Worm (Caenorhabditis elegans) whole organism, young adult: ENCODE measurements around the gene cya-2.

Experiments
- F49E8.2 ChIP-seq: sonication (generic microtip); optimal IDR thresholded peaks from 3 replicates; lab custom pipeline; 2017; ENCODE audit warnings: missing genetic modification characterization, mild to moderate bottlenecking, missing compliant biosample characterization, antibody characterized with exemption, moderate library complexity; ENCODE audit not compliant: insufficient read depth
- Y53G8AR.9 ChIP-seq: fragments of 200-800 bp; sonication (Bioruptor generic); conservative IDR thresholded peaks from 2 replicates; pipeline ENCODE4 v1.3.6; 2022; ENCODE audit warnings: missing genetic modification reagents, missing genetic modification characterization, missing compliant biosample characterization
- athp-1 ChIP-seq: sonication (generic microtip); optimal IDR thresholded peaks from 2 replicates; lab custom pipeline; 2017; ENCODE audit warnings: mild to moderate bottlenecking, missing genetic modification characterization, missing compliant biosample characterization
- bed-2 ChIP-seq: fragments of 200-800 bp; sonication (Bioruptor generic); IDR thresholded peaks from 2 replicates; pipeline ENCODE4 v1.3.6; 2022; ENCODE audit warnings: missing genetic modification reagents, missing genetic modification characterization, missing compliant biosample characterization
- let-607 ChIP-seq, 2 experiments: fragments of 200-800 bp in 1 of 2; sonication (Bioruptor generic) in 1 of 2; sonication (generic microtip) in 1 of 2; optimal IDR thresholded peaks; 2 replicates each; lab custom pipeline; 2016 to 2018; ENCODE audit warnings: mild to moderate bottlenecking in 2 of 2, missing compliant biosample characterization in 2 of 2, missing genetic modification characterization in 2 of 2, moderate library complexity in 2 of 2, missing genotype in 1 of 2
- snpc-3.4 ChIP-seq: sonication (generic microtip); optimal IDR thresholded peaks from 2 replicates; lab custom pipeline; 2017; ENCODE audit warnings: missing genetic modification characterization, mild to moderate bottlenecking, missing compliant biosample characterization, antibody characterized with exemption, moderate library complexity, missing genotype, missing genetic modification reagents
- sptf-2 ChIP-seq: fragments of 200-800 bp; sonication (Bioruptor generic); optimal IDR thresholded peaks from 2 replicates; lab custom pipeline; 2018; ENCODE audit warnings: mild to moderate bottlenecking, missing genetic modification characterization, missing compliant biosample characterization
- ztf-6 ChIP-seq: fragments of 200-800 bp; sonication (Bioruptor generic); IDR thresholded peaks from 2 replicates; pipeline ENCODE4 v1.3.6; 2022; ENCODE audit warnings: missing genetic modification reagents, missing genetic modification characterization, missing compliant biosample characterization

- TF ChIP-seq athp-1 (tag; lab: Kevin White, UChicago) (no peak), sptf-2 (GFP tag; lab: Kevin White, UChicago) (no peak), Y53G8AR.9 (GFP tag; lab: Robert Waterston, UW) (no peak), ztf-6 (no peak), bed-2 (GFP tag; lab: Robert Waterston, UW) (no peak), snpc-3.4 (tag; lab: Kevin White, UChicago) (no peak), let-607 (tag; optimal IDR thresholded peaks at IDR 0.05; lab: Kevin White, UChicago) (no peak), F49E8.2 (tag; lab: Kevin White, UChicago) (no peak)
These were observed 27.2 kb downstream of the cya-2 start, which contains the start of gene math-20 for ce11 chrII:1996237-1996636.
